Fruit fly (Drosophila melanogaster) whole organism, embryonic: ENCODE results near the gene CG5937.

Experiments
- Asciz ChIP-seq: fragments of 200-800 bp; sonication (Bioruptor generic); optimal IDR thresholded peaks from 2 replicates; lab custom pipeline; 2017; ENCODE audit warnings: missing biosample characterization, mild to moderate bottlenecking, missing genetic modification characterization, missing genetic modification reagents
- Atf3 ChIP-seq: fragments of 200-800 bp; sonication (Bioruptor generic); optimal IDR thresholded peaks from 3 replicates; lab custom pipeline; 2016; ENCODE audit warnings: missing biosample characterization, missing genetic modification characterization
- Awh ChIP-seq: fragments of 200-800 bp; sonication (Bioruptor generic); IDR thresholded peaks from 2 replicates; pipeline ENCODE4, ENCODE4 v1.3.6; 2022; ENCODE audit warnings: missing biosample characterization, missing genetic modification characterization
- Bteb2 ChIP-seq: fragments of 200-800 bp; sonication (Bioruptor generic); optimal IDR thresholded peaks from 2 replicates; lab custom pipeline; 2016; ENCODE audit warnings: missing biosample characterization, missing genetic modification characterization
- CG10209 ChIP-seq: fragments of 200-800 bp; sonication (Bioruptor generic); optimal IDR thresholded peaks from 3 replicates; lab custom pipeline; 2017; ENCODE audit warnings: missing biosample characterization, mild to moderate bottlenecking, missing genetic modification characterization, missing genetic modification reagents
- CG11093 ChIP-seq: fragments of 200-800 bp; sonication (Bioruptor generic); IDR thresholded peaks from 3 replicates; pipeline ENCODE4 v1.3.6; 2022; ENCODE audit warnings: missing biosample characterization, missing genetic modification characterization
- CG12236 ChIP-seq: fragments of 200-800 bp; sonication (Bioruptor generic); optimal IDR thresholded peaks from 2 replicates; lab custom pipeline; 2016; ENCODE audit warnings: missing biosample characterization, missing genetic modification characterization
- CG13775 ChIP-seq: fragments of 200-800 bp; sonication (Bioruptor generic); optimal IDR thresholded peaks from 3 replicates; lab custom pipeline; 2017; ENCODE audit warnings: missing biosample characterization, mild to moderate bottlenecking, missing genetic modification characterization
- CG15011 ChIP-seq: fragments of 200-800 bp; sonication (Bioruptor generic); optimal IDR thresholded peaks from 3 replicates; lab custom pipeline; 2018; ENCODE audit warnings: missing biosample characterization, mild to moderate bottlenecking, missing genetic modification characterization
- CG15514 ChIP-seq: fragments of 200-800 bp; sonication (Bioruptor generic); optimal IDR thresholded peaks from 3 replicates; lab custom pipeline; 2017; ENCODE audit warnings: missing biosample characterization, missing genetic modification characterization, mild to moderate bottlenecking, moderate library complexity, missing genetic modification reagents
- CG15601 ChIP-seq: fragments of 200-800 bp; sonication (Bioruptor generic); optimal IDR thresholded peaks from 3 replicates; lab custom pipeline; 2019; ENCODE audit warnings: missing biosample characterization, mild to moderate bottlenecking, missing genetic modification characterization, moderate library complexity
- CG15696 ChIP-seq: fragments of 200-800 bp; sonication (Bioruptor generic); optimal IDR thresholded peaks from 2 replicates; lab custom pipeline; 2019; ENCODE audit warnings: missing biosample characterization, mild to moderate bottlenecking, missing genetic modification characterization, moderate library complexity
- CG17186 ChIP-seq: fragments of 200-800 bp; sonication (Bioruptor generic); optimal IDR thresholded peaks from 3 replicates; lab custom pipeline; 2017; ENCODE audit warnings: missing biosample characterization, missing genetic modification reagents, missing genetic modification characterization
- CG17568 ChIP-seq: fragments of 200-800 bp; sonication (Bioruptor generic); optimal IDR thresholded peaks from 2 replicates; lab custom pipeline; 2018; ENCODE audit warnings: missing biosample characterization, mild to moderate bottlenecking, missing genetic modification characterization, moderate library complexity
- CG18619 ChIP-seq: fragments of 200-800 bp; sonication (Bioruptor generic); optimal IDR thresholded peaks from 3 replicates; lab custom pipeline; 2017; ENCODE audit warnings: missing biosample characterization, mild to moderate bottlenecking, missing genetic modification characterization
- CG33557 ChIP-seq: fragments of 200-800 bp; sonication (Bioruptor generic); optimal IDR thresholded peaks from 2 replicates; lab custom pipeline; 2019; ENCODE audit warnings: missing biosample characterization, mild to moderate bottlenecking, missing genetic modification characterization, moderate library complexity
- CG4282 ChIP-seq: fragments of 200-800 bp; sonication (Bioruptor generic); optimal IDR thresholded peaks from 2 replicates; lab custom pipeline; 2016; ENCODE audit warnings: missing biosample characterization, missing genetic modification characterization
- CG5953 ChIP-seq: fragments of 200-800 bp; sonication (Bioruptor generic); IDR thresholded peaks from 2 replicates; pipeline ENCODE4 v1.3.6; 2022; ENCODE audit warnings: missing biosample characterization, missing genetic modification characterization
- CG6689 ChIP-seq: fragments of 200-800 bp; sonication (Bioruptor generic); IDR thresholded peaks from 2 replicates; pipeline ENCODE4 v1.3.6; 2022; ENCODE audit warnings: missing biosample characterization, missing genetic modification characterization
- CG8089 ChIP-seq: fragments of 200-800 bp; sonication (Bioruptor generic); optimal IDR thresholded peaks from 3 replicates; lab custom pipeline; 2016; ENCODE audit warnings: missing biosample characterization, missing genetic modification characterization
- CG8290 ChIP-seq, 3 experiments: fragments of 200-800 bp; sonication (Bioruptor generic); optimal IDR thresholded peaks; 2 replicates each; lab custom pipeline; 2016 to 2019; ENCODE audit warnings: missing biosample characterization in 3 of 3, missing genetic modification characterization in 3 of 3, mild to moderate bottlenecking in 2 of 3, moderate library complexity in 1 of 3
- CG8388 ChIP-seq: fragments of 200-800 bp; sonication (Bioruptor generic); optimal IDR thresholded peaks from 2 replicates; lab custom pipeline; 2019; ENCODE audit warnings: missing biosample characterization, mild to moderate bottlenecking, missing genetic modification characterization, moderate library complexity
- Dad ChIP-seq: fragments of 200-800 bp; sonication (Bioruptor generic); optimal IDR thresholded peaks from 3 replicates; lab custom pipeline; 2016; ENCODE audit warnings: missing biosample characterization, missing genetic modification characterization
- Eip74EF ChIP-seq, 2 experiments: fragments of 200-800 bp in 1 of 2; fragments of >200 bp in 1 of 2; sonication (Bioruptor generic) in 1 of 2; optimal IDR thresholded peaks; 2 replicates each; lab custom pipeline; 2017 to 2019; ENCODE audit warnings: missing biosample characterization in 2 of 2, missing genetic modification characterization in 2 of 2, mild to moderate bottlenecking in 1 of 2, moderate library complexity in 1 of 2
- HLH3B ChIP-seq: fragments of 200-800 bp; sonication (Bioruptor generic); IDR thresholded peaks from 2 replicates; pipeline ENCODE4 v1.3.6; 2022; ENCODE audit warnings: missing biosample characterization, missing genetic modification characterization
- Lhr ChIP-seq: fragments of 200-800 bp; sonication (Bioruptor generic); optimal IDR thresholded peaks from 3 replicates; lab custom pipeline; 2017; ENCODE audit warnings: mild to moderate bottlenecking, missing biosample characterization, missing genetic modification reagents, missing genetic modification characterization
- Max ChIP-seq: fragments of 200-800 bp; sonication (Bioruptor generic); optimal IDR thresholded peaks from 2 replicates; lab custom pipeline; 2016; ENCODE audit warnings: missing biosample characterization, mild to moderate bottlenecking, missing genetic modification characterization
- Nf-YC ChIP-seq: fragments of 200-800 bp; optimal IDR thresholded peaks from 3 replicates; lab custom pipeline; 2019; ENCODE audit warnings: missing biosample characterization, mild to moderate bottlenecking, missing genetic modification characterization, moderate library complexity
- Stat92E ChIP-seq, 3 experiments: fragments of >200 bp in 2 of 3; fragments of 200-800 bp in 1 of 3; sonication (Bioruptor generic) in 1 of 3; optimal IDR thresholded peaks; 2 replicates each; lab custom pipeline; 2017 to 2019; ENCODE audit warnings: missing biosample characterization in 3 of 3, missing genetic modification characterization in 3 of 3, mild to moderate bottlenecking in 1 of 3, moderate library complexity in 1 of 3
- Xbp1 ChIP-seq: fragments of 200-800 bp; sonication (Bioruptor generic); optimal IDR thresholded peaks from 3 replicates; lab custom pipeline; 2016; ENCODE audit warnings: missing biosample characterization, mild to moderate bottlenecking, missing genetic modification characterization
- Xrp1 ChIP-seq: fragments of 200-800 bp; sonication (Bioruptor generic); IDR thresholded peaks from 2 replicates; pipeline ENCODE4 v1.3.6; 2022; ENCODE audit warnings: missing biosample characterization, missing genetic modification characterization
- al ChIP-seq: fragments of 200-800 bp; sonication (Bioruptor generic); IDR thresholded peaks from 2 replicates; pipeline ENCODE4 v1.3.6; 2022; ENCODE audit warnings: missing biosample characterization, missing genetic modification characterization
- ato ChIP-seq: fragments of 200-800 bp; sonication (Bioruptor generic); IDR thresholded peaks from 2 replicates; pipeline ENCODE4 v1.3.6; 2022; ENCODE audit warnings: missing biosample characterization, missing genetic modification characterization; ENCODE audit not compliant: partially characterized antibody
- bab2 ChIP-seq: fragments of 200-800 bp; sonication (Bioruptor generic); optimal IDR thresholded peaks from 2 replicates; lab custom pipeline; 2016; ENCODE audit warnings: missing biosample characterization, missing genetic modification characterization
- cas ChIP-seq: fragments of 200-800 bp; sonication (Bioruptor generic); IDR thresholded peaks from 2 replicates; pipeline ENCODE4 v1.3.6; 2022; ENCODE audit warnings: missing biosample characterization, missing genetic modification characterization
- chinmo ChIP-seq: fragments of 200-800 bp; sonication (Bioruptor generic); IDR thresholded peaks from 4 replicates; pipeline ENCODE4 v1.3.6; 2022; ENCODE audit warnings: missing biosample characterization, missing genetic modification characterization; ENCODE audit not compliant: partially characterized antibody
- esg ChIP-seq: fragments of 200-800 bp; sonication (Bioruptor generic); conservative IDR thresholded peaks from 2 replicates; pipeline ENCODE4 v1.3.6; 2022; ENCODE audit warnings: missing biosample characterization, missing genetic modification characterization
- fu2 ChIP-seq: fragments of 200-800 bp; sonication (Bioruptor generic); optimal IDR thresholded peaks from 2 replicates; lab custom pipeline; 2016; ENCODE audit warnings: missing biosample characterization, missing genetic modification characterization
- mam ChIP-seq: fragments of 200-800 bp; sonication (Bioruptor generic); optimal IDR thresholded peaks from 3 replicates; lab custom pipeline; 2016; ENCODE audit warnings: missing biosample characterization, missing genetic modification characterization
- onecut ChIP-seq: fragments of 200-800 bp; sonication (Bioruptor generic); IDR thresholded peaks from 2 replicates; pipeline ENCODE4 v1.3.6; 2022; ENCODE audit warnings: missing biosample characterization, missing genetic modification characterization
- otp ChIP-seq: fragments of 200-800 bp; sonication (Bioruptor generic); IDR thresholded peaks from 3 replicates; pipeline ENCODE4, ENCODE4 v1.3.6; 2022; ENCODE audit warnings: missing biosample characterization, missing genetic modification characterization
- peb ChIP-seq: fragments of 200-800 bp; sonication (Bioruptor generic); IDR thresholded peaks from 2 replicates; pipeline ENCODE4 v1.3.6; 2022; ENCODE audit warnings: missing biosample characterization, missing genetic modification characterization
- pho ChIP-seq: fragments of 200-800 bp; sonication (Bioruptor generic); optimal IDR thresholded peaks from 2 replicates; lab custom pipeline; 2016; ENCODE audit warnings: missing biosample characterization, missing genetic modification characterization
- row ChIP-seq: fragments of 200-800 bp; sonication (Bioruptor generic); IDR thresholded peaks from 3 replicates; pipeline ENCODE4 v1.3.6; 2022; ENCODE audit warnings: missing biosample characterization, missing genetic modification characterization
- sisA ChIP-seq: fragments of 200-800 bp; sonication (Bioruptor generic); IDR thresholded peaks from 2 replicates; pipeline ENCODE4 v1.3.6; 2022; ENCODE audit warnings: missing biosample characterization, missing genetic modification characterization
- so ChIP-seq: fragments of 200-800 bp; sonication (Bioruptor generic); IDR thresholded peaks from 3 replicates; pipeline ENCODE4 v1.3.6; 2022; ENCODE audit warnings: missing biosample characterization, missing genetic modification characterization
- unpg ChIP-seq: fragments of 200-800 bp; sonication (Bioruptor generic); optimal IDR thresholded peaks from 3 replicates; lab custom pipeline; 2018; ENCODE audit warnings: missing biosample characterization, mild to moderate bottlenecking, missing genetic modification characterization, moderate library complexity
- vfl ChIP-seq: fragments of 200-800 bp; sonication (Bioruptor generic); optimal IDR thresholded peaks from 2 replicates; lab custom pipeline; 2016; ENCODE audit warnings: missing biosample characterization, missing genetic modification characterization
- wor ChIP-seq: fragments of 200-800 bp; sonication (Bioruptor generic); IDR thresholded peaks from 2 replicates; pipeline ENCODE4 v1.3.6; 2022; ENCODE audit warnings: missing biosample characterization, missing genetic modification characterization
- zen ChIP-seq: fragments of 200-800 bp; sonication (Bioruptor generic); optimal IDR thresholded peaks from 3 replicates; lab custom pipeline; 2018; ENCODE audit warnings: missing biosample characterization, mild to moderate bottlenecking, missing genetic modification characterization, moderate library complexity

Gene CG5937

DNA sequence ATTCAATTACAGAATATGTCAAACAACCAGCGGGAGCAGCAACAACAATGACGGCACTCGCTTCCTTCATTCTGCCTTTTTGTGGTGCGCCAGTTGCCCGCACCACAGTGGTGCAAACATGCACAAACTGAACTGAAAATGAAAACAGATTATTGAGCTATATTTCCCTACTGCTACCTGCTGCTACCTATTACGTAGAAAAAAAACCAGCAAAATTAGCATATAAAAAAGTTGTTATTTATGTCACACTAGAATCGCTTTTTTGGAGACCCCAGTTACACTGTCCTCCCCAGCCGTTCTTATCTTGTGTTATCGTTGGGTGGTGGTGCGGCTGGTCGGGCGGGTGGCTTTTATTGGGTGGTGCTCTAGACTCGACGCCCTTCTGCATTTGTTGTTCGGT lies 57.8 kb downstream of the CG5937 start (continued):
- TF ChIP-seq CG15011 (peak; percentile 55), esg (GFP tag; lab: Robert Waterston, UW) (peak; percentile 87), CG17568 (GFP tag; lab: Kevin White, UChicago) (no peak), Dad (GFP tag; lab: Kevin White, UChicago) (peak; percentile 70), Atf3 (peak; percentile 50), CG8388 (GFP tag; lab: Kevin White, UChicago) (peak; percentile 64), Stat92E (GFP tag; optimal IDR thresholded peaks at IDR 0.05; lab: Kevin White, UChicago) (no peak), CG15601 (peak; percentile 41), CG12236 (peak; percentile 47), Xbp1 (peak; percentile 83), onecut (GFP tag; lab: Robert Waterston, UW) (peak; percentile 77), Lhr (GFP tag; lab: Kevin White, UChicago) (peak; percentile 26), vfl (GFP tag; lab: Kevin White, UChicago) (peak; percentile 37), CG15514 (peak; percentile 67), CG4282 (GFP tag; lab: Kevin White, UChicago) (peak; percentile 5), CG15696 (tag; lab: Kevin White, UChicago) (no peak), mam (GFP tag; lab: Kevin White, UChicago) (peak; percentile 86), CG11093 (GFP tag; lab: Robert Waterston, UW) (peak; percentile 79; the same call in 2 of the 3 replicates), Bteb2 (GFP tag; lab: Kevin White, UChicago) (peak; percentile 49), peb (GFP tag; lab: Robert Waterston, UW) (peak; percentile 91), al (GFP tag; lab: Robert Waterston, UW) (peak; percentile 78; the same call in 1 of the 2 replicates), unpg (peak; percentile 81), CG8290 (GFP tag; optimal IDR thresholded peaks at IDR 0.05; lab: Kevin White, UChicago) (no peak), CG8290 (tag; optimal IDR thresholded peaks at IDR 0.05; lab: Kevin White, UChicago) (peak in 1 of 2 experiments; percentile 75), Eip74EF (GFP tag; optimal IDR thresholded peaks at IDR 0.05; lab: Kevin White, UChicago) (no peak), CG5953 (peak; percentile 79), CG18619 (GFP tag; lab: Kevin White, UChicago) (peak; percentile 66), so (peak; percentile 87), sisA (GFP tag; lab: Robert Waterston, UW) (peak; percentile 85), CG13775 (GFP tag; lab: Kevin White, UChicago) (peak; percentile 56), pho (GFP tag; lab: Kevin White, UChicago) (peak; percentile 54), fu2 (peak; percentile 35), CG17186 (GFP tag; lab: Kevin White, UChicago) (no peak), CG8089 (peak; percentile 69), CG33557 (GFP tag; lab: Kevin White, UChicago) (no peak), chinmo (no peak), otp (peak; percentile 89), CG10209 (peak; percentile 74), row (GFP tag; lab: Robert Waterston, UW) (peak; percentile 91), Awh (GFP tag; lab: Robert Waterston, UW) (peak; percentile 87), Xrp1 (GFP tag; lab: Robert Waterston, UW) (peak; percentile 92), Asciz (peak; percentile 69), Nf-YC (tag; lab: Kevin White, UChicago) (peak; percentile 2), wor (GFP tag; lab: Robert Waterston, UW) (peak; percentile 84), cas (GFP tag; lab: Robert Waterston, UW) (no peak), bab2 (GFP tag; lab: Kevin White, UChicago) (peak; percentile 74), zen (tag; lab: Kevin White, UChicago) (peak; percentile 62), ato (no peak), Max (peak; percentile 70), HLH3B (GFP tag; lab: Robert Waterston, UW) (peak; percentile 93), CG6689 (GFP tag; lab: Robert Waterston, UW) (peak; percentile 92)
